Fruit fly (Drosophila melanogaster): Measurements from ENCODE around the gene Rtel1.

DNA sequence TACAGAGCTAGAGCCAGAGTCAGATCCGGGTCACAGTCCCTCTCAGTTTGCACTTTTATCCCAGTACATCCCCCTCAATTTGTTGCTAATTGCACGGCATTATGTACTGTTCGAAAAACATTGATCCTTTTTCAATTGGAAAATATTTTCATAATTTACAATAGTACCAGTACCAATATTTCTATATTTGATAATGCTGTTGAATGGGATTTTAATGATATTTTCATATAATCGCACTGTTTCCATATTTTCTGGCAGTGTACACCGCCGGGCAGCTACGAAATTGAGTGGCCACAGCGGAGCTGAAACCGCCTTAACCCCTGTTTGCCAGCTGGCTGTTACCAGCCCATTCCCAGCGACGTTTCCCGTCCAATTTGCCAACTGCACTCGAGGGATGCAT lies 53.1 kb downstream of the Rtel1 start:
- no peak for TF ChIP-seq CG9705 (GFP tag; optimal IDR thresholded peaks at IDR 0.05)
- TF ChIP-seq brk (GFP tag; optimal IDR thresholded peaks at IDR 0.05): no peak
- peak in 1 of 2 experiments; percentile 5 for TF ChIP-seq foxo (GFP tag; optimal IDR thresholded peaks at IDR 0.05)
- no peak for TF ChIP-seq CrebA (GFP tag; optimal IDR thresholded peaks at IDR 0.05; ENCODE audit: borderline replicate concordance)
- TF ChIP-seq dl (GFP tag; optimal IDR thresholded peaks at IDR 0.05; ENCODE audit: insufficient read depth in 1 of 2, partially characterized antibody in 2 of 2): no peak
- TF ChIP-seq Dfd (GFP tag; optimal IDR thresholded peaks at IDR 0.05): no peak
- TF ChIP-seq fru (GFP tag; optimal IDR thresholded peaks at IDR 0.05): no peak
